Worm (Caenorhabditis elegans) whole organism, L1 larva: ENCODE data around the gene mvk-1.

Experiments used
- hlh-17 ChIP-seq: fragments of 200-800 bp; sonication (Bioruptor generic); optimal IDR thresholded peaks from 2 replicates; lab custom pipeline; 2018; ENCODE audit warnings: missing genetic modification characterization, mild to moderate bottlenecking, missing compliant biosample characterization, moderate library complexity, borderline replicate concordance
- lin-15B ChIP-seq: fragments of 150-350 bp; sonication (generic microtip); optimal IDR thresholded peaks from 3 replicates; lab custom pipeline; 2014; ENCODE audit warnings: missing biosample characterization, missing genetic modification characterization

DNA sequence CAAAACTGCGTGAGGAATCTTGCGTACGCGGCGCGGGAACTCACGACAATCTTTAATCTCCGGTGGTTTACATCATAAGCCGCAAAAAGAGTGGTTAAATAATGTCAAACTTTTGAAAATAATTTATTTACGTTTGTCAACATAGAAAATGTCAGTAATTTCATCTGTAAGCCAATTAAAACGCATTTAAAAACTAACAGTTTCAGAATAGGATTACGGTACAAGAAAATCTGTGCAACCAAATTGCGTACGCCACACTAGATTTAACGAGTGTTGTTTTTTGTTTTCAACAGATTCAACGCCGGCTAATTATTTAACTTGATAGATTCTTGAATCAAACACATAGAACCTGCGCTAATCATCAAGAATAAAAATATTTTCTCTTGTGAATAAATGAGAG is 4.7 kb upstream of the mvk-1 start:
- TF ChIP-seq lin-15B (no peak), hlh-17 (no peak)
